Fruit fly (Drosophila melanogaster) whole organism, pupa: ENCODE measurements around the gene cocoon.

ENCODE experiments used
- CG12605 ChIP-seq: fragments of 200-800 bp; sonication (Bioruptor generic); IDR thresholded peaks from 2 replicates; pipeline ENCODE4 v1.3.6; 2022; ENCODE audit warnings: missing biosample characterization, missing genetic modification characterization
- CG13204 ChIP-seq: fragments of 200-800 bp; sonication (Bioruptor generic); optimal IDR thresholded peaks from 2 replicates; lab custom pipeline; 2018; ENCODE audit warnings: missing biosample characterization, mild to moderate bottlenecking, missing genetic modification characterization, moderate library complexity
- CG14655 ChIP-seq: fragments of 200-800 bp; sonication (Bioruptor generic); optimal IDR thresholded peaks from 3 replicates; lab custom pipeline; 2017; ENCODE audit warnings: mild to moderate bottlenecking, missing biosample characterization, missing genetic modification reagents, missing genetic modification characterization
- CG15710 ChIP-seq: fragments of 200-800 bp; sonication (Bioruptor generic); optimal IDR thresholded peaks from 2 replicates; lab custom pipeline; 2018; ENCODE audit warnings: missing biosample characterization, mild to moderate bottlenecking, missing genetic modification characterization, moderate library complexity
- CG17806 ChIP-seq: fragments of 200-800 bp; sonication (Bioruptor generic); optimal IDR thresholded peaks from 2 replicates; lab custom pipeline; 2018; ENCODE audit warnings: missing biosample characterization, mild to moderate bottlenecking, missing genetic modification characterization, moderate library complexity
- CG34367 ChIP-seq: fragments of 200-800 bp; sonication (Bioruptor generic); optimal IDR thresholded peaks from 2 replicates; lab custom pipeline; 2018; ENCODE audit warnings: missing biosample characterization, mild to moderate bottlenecking, missing genetic modification characterization
- CG4496 ChIP-seq: fragments of 200-800 bp; sonication (Bioruptor generic); IDR thresholded peaks from 3 replicates; pipeline ENCODE4 v1.3.6; 2022; ENCODE audit warnings: missing biosample characterization, missing genetic modification characterization
- CG8301 ChIP-seq: fragments of 200-800 bp; sonication (Bioruptor generic); optimal IDR thresholded peaks from 2 replicates; lab custom pipeline; 2018; ENCODE audit warnings: missing biosample characterization, mild to moderate bottlenecking, missing genetic modification characterization
- CG9948 ChIP-seq: fragments of 200-800 bp; sonication (Bioruptor generic); optimal IDR thresholded peaks from 2 replicates; lab custom pipeline; 2018; ENCODE audit warnings: missing biosample characterization, mild to moderate bottlenecking, missing genetic modification characterization, moderate library complexity
- D1 ChIP-seq: fragments of 200-800 bp; sonication (Bioruptor generic); optimal IDR thresholded peaks from 2 replicates; lab custom pipeline; 2018; ENCODE audit warnings: missing biosample characterization, mild to moderate bottlenecking, missing genetic modification characterization, moderate library complexity
- EcR ChIP-seq: fragments of 200-800 bp; sonication (Bioruptor generic); optimal IDR thresholded peaks from 3 replicates; lab custom pipeline; 2019; ENCODE audit warnings: missing biosample characterization, missing genetic modification characterization, mild to moderate bottlenecking, moderate library complexity, missing genetic modification reagents
- Ets98B ChIP-seq: fragments of 200-800 bp; sonication (Bioruptor generic); IDR thresholded peaks from 2 replicates; pipeline ENCODE4 v1.3.6; 2022; ENCODE audit warnings: missing biosample characterization, missing genetic modification characterization
- Pif1A ChIP-seq: fragments of 200-800 bp; sonication (Bioruptor generic); optimal IDR thresholded peaks from 3 replicates; lab custom pipeline; 2016; ENCODE audit warnings: missing biosample characterization, missing genetic modification characterization
- Pif1B ChIP-seq: fragments of 200-800 bp; sonication (Bioruptor generic); optimal IDR thresholded peaks from 3 replicates; lab custom pipeline; 2016; ENCODE audit warnings: missing biosample characterization, missing genetic modification characterization
- Snoo ChIP-seq: fragments of 200-800 bp; sonication (Bioruptor generic); optimal IDR thresholded peaks from 3 replicates; lab custom pipeline; 2017; ENCODE audit warnings: missing biosample characterization, mild to moderate bottlenecking, missing genetic modification characterization, inconsistent platforms
- fd96Ca ChIP-seq: fragments of 200-800 bp; sonication (Bioruptor generic); IDR thresholded peaks from 3 replicates; pipeline ENCODE4 v1.3.6; 2022; ENCODE audit warnings: missing biosample characterization, missing genetic modification characterization
- gl ChIP-seq: fragments of 200-800 bp; sonication (Bioruptor generic); optimal IDR thresholded peaks from 2 replicates; lab custom pipeline; 2018; ENCODE audit warnings: missing biosample characterization, mild to moderate bottlenecking, missing genetic modification characterization

The cocoon gene

dm6 chr3L:15494599-15495271 lies 20.8 kb upstream of the cocoon start:
- TF ChIP-seq CG13204 (no peak), CG8301 (tag; lab: Kevin White, UChicago) (no peak), CG9948 (tag; lab: Kevin White, UChicago) (no peak), CG12605 (GFP tag; lab: Robert Waterston, UW) (no peak), fd96Ca (GFP tag; lab: Robert Waterston, UW) (no peak), Pif1B (no peak), Ets98B (GFP tag; lab: Robert Waterston, UW) (no peak), Snoo (tag; lab: Kevin White, UChicago) (no peak), CG34367 (no peak), Pif1A (GFP tag; lab: Kevin White, UChicago) (no peak), CG17806 (tag; lab: Kevin White, UChicago) (no peak)
- TF ChIP-seq, all 21 proteins: peak for 0

DNA sequence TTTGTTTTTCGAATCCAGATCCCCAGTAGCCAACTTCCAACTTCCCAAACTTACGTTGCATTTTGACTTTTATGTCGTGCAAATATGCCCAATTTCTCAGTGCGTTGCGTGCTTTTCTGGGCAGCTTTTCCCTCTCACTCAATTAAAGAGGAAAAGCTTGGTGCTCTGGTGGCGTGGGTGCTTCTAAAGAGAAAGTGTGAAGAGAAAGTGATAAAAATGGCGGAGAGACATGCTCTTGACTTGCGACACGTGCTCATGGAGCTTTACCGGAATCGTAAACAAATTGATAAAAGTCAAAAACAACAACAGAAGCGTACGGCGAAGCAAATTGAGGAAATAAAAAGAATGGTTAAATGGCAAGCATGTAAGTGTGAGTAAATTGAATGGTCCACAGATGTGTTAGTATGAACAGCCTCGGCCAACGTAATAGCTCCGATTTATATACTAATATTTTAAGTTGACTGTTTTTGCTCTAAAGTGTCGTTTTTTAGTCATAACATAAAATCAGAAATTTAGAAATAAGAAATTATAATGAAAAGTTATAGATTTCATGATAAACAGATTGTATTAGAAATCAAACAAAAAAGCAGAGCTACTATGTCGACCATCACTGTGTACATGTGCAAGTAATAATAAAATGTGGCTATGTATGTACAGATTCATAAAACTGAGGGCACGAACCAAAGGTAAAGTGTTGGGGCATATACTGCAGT lies 20.1 kb upstream of the cocoon start:
- TF ChIP-seq CG8301 (tag; lab: Kevin White, UChicago): no peak
- no peak for TF ChIP-seq CG4496 (GFP tag; lab: Robert Waterston, UW)
- TF ChIP-seq Snoo (tag; lab: Kevin White, UChicago): no peak
- TF ChIP-seq Ets98B (GFP tag; lab: Robert Waterston, UW): no peak
- TF ChIP-seq CG14655 (GFP tag; lab: Kevin White, UChicago): no peak
- no peak for TF ChIP-seq gl
- no peak for TF ChIP-seq CG12605 (GFP tag; lab: Robert Waterston, UW)
- no peak for TF ChIP-seq fd96Ca (GFP tag; lab: Robert Waterston, UW)
- TF ChIP-seq CG34367: no peak
- TF ChIP-seq D1 (tag; lab: Kevin White, UChicago): no peak
- no peak for TF ChIP-seq Pif1B
- TF ChIP-seq CG15710 (tag; lab: Kevin White, UChicago): no peak
- no peak for TF ChIP-seq EcR (GFP tag; lab: Kevin White, UChicago)

dm6 chr3L:15485302-15485701 lies 11.4 kb upstream of the cocoon start, which contains the start of gene Ran-like:
Gene Ran-like, minus strand, starts transcription at chr3L:15485402.
- TF ChIP-seq EcR (GFP tag; lab: Kevin White, UChicago) (no peak), fd96Ca (GFP tag; lab: Robert Waterston, UW) (no peak), CG14655 (GFP tag; lab: Kevin White, UChicago) (no peak), CG34367 (no peak)
